Fruit fly (Drosophila melanogaster) whole organism, adult: ENCODE measurements around the gene Vlet.

Source experiments
- CG7045 ChIP-seq: fragments of 200-800 bp; sonication (Bioruptor generic); optimal IDR thresholded peaks from 2 replicates; lab custom pipeline; 2017; ENCODE audit warnings: missing biosample characterization, mild to moderate bottlenecking, missing genetic modification characterization
- Hr96 ChIP-seq: fragments of 200-800 bp; sonication (Bioruptor generic); optimal IDR thresholded peaks from 2 replicates; lab custom pipeline; 2016; ENCODE audit warnings: missing biosample characterization, missing genetic modification characterization
- kay ChIP-seq: fragments of 200-800 bp; sonication (Bioruptor generic); peaks from one replicate; lab custom pipeline; 2016; ENCODE audit warnings: missing biosample characterization, missing genetic modification characterization, borderline replicate concordance

DNA sequence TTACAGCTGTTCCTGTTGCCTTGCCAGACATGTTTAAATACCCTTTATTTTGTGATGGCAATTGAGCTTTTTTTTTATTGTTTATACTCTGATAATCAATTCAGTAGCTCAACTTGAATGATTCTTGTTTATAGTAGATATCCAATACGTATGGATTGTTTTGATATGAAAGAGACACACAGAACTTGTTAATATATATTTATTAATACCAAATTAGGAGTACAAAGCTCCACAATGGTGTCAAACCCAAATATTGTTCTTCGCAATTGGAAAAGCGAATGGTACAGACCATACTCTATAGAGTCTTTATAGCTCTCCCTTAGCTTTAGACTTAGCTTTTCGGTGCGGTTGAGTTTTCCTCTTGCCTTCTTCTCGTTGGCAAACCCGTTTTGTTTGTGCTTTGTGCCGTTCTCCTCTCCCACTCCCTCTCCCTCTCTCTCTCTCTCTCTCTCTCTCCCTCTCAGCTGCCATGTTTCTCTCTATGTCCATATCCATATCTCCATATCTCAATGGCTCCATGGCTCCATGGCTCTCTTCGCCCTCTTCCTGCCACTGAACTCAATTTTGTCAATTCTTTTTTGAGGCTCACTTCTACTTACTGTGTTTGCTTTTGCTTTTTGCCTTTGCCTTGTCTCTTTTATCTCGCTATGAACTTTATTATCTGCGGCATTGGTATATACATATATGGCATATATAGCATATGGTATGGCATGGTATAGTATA lies 7.7 kb upstream of the Vlet start:
- TF ChIP-seq CG7045 (GFP tag; lab: Kevin White, UChicago) (peak; percentile 1), kay (no peak), Hr96 (no peak)
